Worm (Caenorhabditis elegans) whole organism, L1 larva: ENCODE results near the gene igcm-2.

Experiments used
- C34B4.2 ChIP-seq: sonication (generic microtip); optimal IDR thresholded peaks from 2 replicates; lab custom pipeline; 2017; ENCODE audit warnings: mild to moderate bottlenecking, missing genetic modification characterization, missing compliant biosample characterization
- Y116A8C.19 ChIP-seq: sonication (generic microtip); optimal IDR thresholded peaks from 2 replicates; lab custom pipeline; 2016; ENCODE audit warnings: missing compliant biosample characterization, missing genetic modification characterization, borderline replicate concordance
- aly-2 ChIP-seq: fragments of 150-350 bp; optimal IDR thresholded peaks from 2 replicates; lab custom pipeline; 2014; ENCODE audit warnings: missing biosample characterization, missing genetic modification characterization
- ama-1 ChIP-seq: fragments of 150-350 bp; optimal IDR thresholded peaks from 2 replicates; lab custom pipeline; 2014
- blmp-1 ChIP-seq: fragments of 150-350 bp; optimal IDR thresholded peaks from 2 replicates; lab custom pipeline; 2014; ENCODE audit warnings: missing biosample characterization, missing genetic modification characterization
- ceh-63 ChIP-seq: fragments of 200-800 bp; sonication (Bioruptor generic); optimal IDR thresholded peaks from 2 replicates; lab custom pipeline; 2018; ENCODE audit warnings: mild to moderate bottlenecking, missing genetic modification characterization, missing compliant biosample characterization
- ceh-8 ChIP-seq: fragments of 200-800 bp; sonication (Bioruptor generic); optimal IDR thresholded peaks from 2 replicates; lab custom pipeline; 2018; ENCODE audit warnings: mild to moderate bottlenecking, missing genetic modification characterization, moderate library complexity, missing compliant biosample characterization
- ceh-90 ChIP-seq: sonication (generic microtip); optimal IDR thresholded peaks from 2 replicates; lab custom pipeline; 2016; ENCODE audit warnings: missing genetic modification characterization, missing compliant biosample characterization
- dpl-1 ChIP-seq, 3 experiments: fragments of 150-350 bp in 2 of 3; sonication (generic microtip) in 1 of 3; optimal IDR thresholded peaks; 2 replicates each; lab custom pipeline; 2014 to 2017; ENCODE audit warnings: missing biosample characterization in 3 of 3, missing genetic modification characterization in 3 of 3, missing genetic modification reagents in 3 of 3
- dsc-1 ChIP-seq: sonication (generic microtip); optimal IDR thresholded peaks from 2 replicates; lab custom pipeline; 2016; ENCODE audit warnings: mild to moderate bottlenecking, missing genetic modification characterization, missing compliant biosample characterization
- efl-1 ChIP-seq, 4 experiments: fragments of 150-350 bp; optimal IDR thresholded peaks in 3 of 4; peaks in 1 of 4; 1 replicate in 1 of 4; 2 replicates in 3 of 4; lab custom pipeline; 2014; ENCODE audit warnings: missing biosample characterization in 2 of 4, missing genetic modification characterization in 2 of 4, missing genetic modification reagents in 2 of 4
- efl-3 ChIP-seq: fragments of 200-800 bp; sonication (Bioruptor generic); optimal IDR thresholded peaks from 2 replicates; lab custom pipeline; 2018; ENCODE audit warnings: mild to moderate bottlenecking, missing genetic modification characterization, missing compliant biosample characterization
- egl-13 ChIP-seq: sonication (generic microtip); optimal IDR thresholded peaks from 2 replicates; lab custom pipeline; 2016; ENCODE audit warnings: missing genotype, missing genetic modification reagents, missing genetic modification characterization, missing compliant biosample characterization
- egl-27 ChIP-seq, 2 experiments: fragments of 150-350 bp in 1 of 2; sonication (generic microtip); optimal IDR thresholded peaks; 3 replicates each; lab custom pipeline; 2017 to 2018; ENCODE audit warnings: missing biosample characterization in 2 of 2, missing genetic modification characterization in 2 of 2, missing genetic modification reagents in 2 of 2
- elt-3 ChIP-seq, 6 experiments: fragments of 150-350 bp in 1 of 6; sonication (generic microtip); optimal IDR thresholded peaks; 2 replicates each; lab custom pipeline; 2017 to 2018; ENCODE audit warnings: missing biosample characterization in 6 of 6, missing genetic modification characterization in 6 of 6, inconsistent platforms in 1 of 6
- ets-5 ChIP-seq: fragments of 200-800 bp; sonication (Bioruptor generic); IDR thresholded peaks from 2 replicates; pipeline ENCODE4 v1.3.6; 2022; ENCODE audit warnings: missing genetic modification characterization, missing compliant biosample characterization
- fkh-10 ChIP-seq: sonication (generic microtip); optimal IDR thresholded peaks from 2 replicates; lab custom pipeline; 2017; ENCODE audit warnings: missing biosample characterization, missing genetic modification reagents, missing genetic modification characterization
- fkh-4 ChIP-seq: sonication (generic microtip); optimal IDR thresholded peaks from 2 replicates; lab custom pipeline; 2016; ENCODE audit warnings: missing compliant biosample characterization, missing genetic modification characterization, borderline replicate concordance
- fkh-8 ChIP-seq: sonication (generic microtip); optimal IDR thresholded peaks from 2 replicates; lab custom pipeline; 2016; ENCODE audit warnings: mild to moderate bottlenecking, missing genetic modification characterization, missing compliant biosample characterization
- hlh-4 ChIP-seq: sonication (generic microtip); optimal IDR thresholded peaks from 2 replicates; lab custom pipeline; 2016; ENCODE audit warnings: mild to moderate bottlenecking, missing genetic modification characterization, missing compliant biosample characterization
- jun-1 ChIP-seq: fragments of 150-350 bp; optimal IDR thresholded peaks from 2 replicates; lab custom pipeline; 2014; ENCODE audit warnings: missing biosample characterization, missing genetic modification reagents, missing genetic modification characterization
- lin-14 ChIP-seq: fragments of 200-800 bp; sonication (Bioruptor generic); optimal IDR thresholded peaks from 2 replicates; lab custom pipeline; 2018; ENCODE audit warnings: mild to moderate bottlenecking, missing genetic modification characterization, moderate library complexity, missing compliant biosample characterization
- lin-15B ChIP-seq: fragments of 150-350 bp; sonication (generic microtip); optimal IDR thresholded peaks from 3 replicates; lab custom pipeline; 2014; ENCODE audit warnings: missing biosample characterization, missing genetic modification characterization
- lin-35 ChIP-seq, 2 experiments: fragments of 150-350 bp; optimal IDR thresholded peaks; 2 replicates each; lab custom pipeline; 2014; ENCODE audit warnings: missing biosample characterization in 2 of 2, missing genetic modification characterization in 2 of 2, missing genetic modification reagents in 2 of 2
- lir-3 ChIP-seq: sonication (generic microtip); optimal IDR thresholded peaks from 2 replicates; lab custom pipeline; 2016; ENCODE audit warnings: mild to moderate bottlenecking, missing genetic modification characterization, moderate library complexity, missing compliant biosample characterization; ENCODE audit not compliant: poor library complexity
- mdl-1 ChIP-seq, 2 experiments: fragments of 150-350 bp; optimal IDR thresholded peaks; 2 replicates each; lab custom pipeline; 2014 to 2017; ENCODE audit warnings: missing biosample characterization in 2 of 2, missing genetic modification characterization in 2 of 2, inconsistent platforms in 1 of 2
- mef-2 ChIP-seq: fragments of 150-350 bp; optimal IDR thresholded peaks from 2 replicates; lab custom pipeline; 2014; ENCODE audit warnings: missing biosample characterization, missing genetic modification characterization
- mep-1 ChIP-seq: fragments of 150-350 bp; optimal IDR thresholded peaks from 2 replicates; lab custom pipeline; 2014; ENCODE audit warnings: missing biosample characterization, missing genetic modification characterization
- nhr-12 ChIP-seq: sonication (generic microtip); optimal IDR thresholded peaks from 2 replicates; lab custom pipeline; 2017; ENCODE audit warnings: missing biosample characterization, missing genetic modification characterization
- nhr-19 ChIP-seq: fragments of 200-800 bp; sonication (Bioruptor generic); conservative IDR thresholded peaks from 2 replicates; pipeline ENCODE4 v1.3.6; 2022; ENCODE audit warnings: missing genetic modification characterization, missing compliant biosample characterization
- nhr-28 ChIP-seq: fragments of 150-350 bp; optimal IDR thresholded peaks from 2 replicates; lab custom pipeline; 2014; ENCODE audit warnings: missing biosample characterization, missing genetic modification characterization
- nhr-71 ChIP-seq: sonication (generic microtip); optimal IDR thresholded peaks from 2 replicates; lab custom pipeline; 2016; ENCODE audit warnings: mild to moderate bottlenecking, missing genetic modification characterization, moderate library complexity, missing compliant biosample characterization
- nhr-77 ChIP-seq: fragments of 150-350 bp; optimal IDR thresholded peaks from 2 replicates; lab custom pipeline; 2014; ENCODE audit warnings: missing biosample characterization, missing genetic modification characterization
- nhr-84 ChIP-seq: sonication (generic microtip); optimal IDR thresholded peaks from 2 replicates; lab custom pipeline; 2017; ENCODE audit warnings: missing biosample characterization, missing genetic modification characterization
- nhr-85 ChIP-seq: sonication (generic microtip); peaks from one replicate; lab custom pipeline; 2016; ENCODE audit warnings: missing genetic modification characterization, inconsistent platforms, missing compliant biosample characterization
- rnt-1 ChIP-seq: sonication (generic microtip); optimal IDR thresholded peaks from 2 replicates; lab custom pipeline; 2016; ENCODE audit warnings: mild to moderate bottlenecking, missing genetic modification characterization, moderate library complexity, missing compliant biosample characterization
- snu-23 ChIP-seq: sonication (generic microtip); optimal IDR thresholded peaks from 2 replicates; lab custom pipeline; 2016; ENCODE audit warnings: missing genetic modification characterization, missing compliant biosample characterization
- sox-4 ChIP-seq: sonication (generic microtip); optimal IDR thresholded peaks from 2 replicates; lab custom pipeline; 2016; ENCODE audit warnings: missing genetic modification characterization, missing compliant biosample characterization
- swsn-7 ChIP-seq: sonication (generic microtip); optimal IDR thresholded peaks from 2 replicates; lab custom pipeline; 2016; ENCODE audit warnings: missing genetic modification characterization, missing compliant biosample characterization
- unc-30 ChIP-seq: sonication (generic microtip); optimal IDR thresholded peaks from 2 replicates; lab custom pipeline; 2017; ENCODE audit warnings: missing biosample characterization, missing genetic modification characterization
- unc-62 ChIP-seq: fragments of 150-350 bp; optimal IDR thresholded peaks from 2 replicates; lab custom pipeline; 2014; ENCODE audit warnings: missing biosample characterization, missing genetic modification reagents, missing genetic modification characterization
- unc-86 ChIP-seq: sonication (generic microtip); optimal IDR thresholded peaks from 2 replicates; lab custom pipeline; 2016; ENCODE audit warnings: missing genetic modification characterization, missing compliant biosample characterization
- vab-15 ChIP-seq: sonication (generic microtip); optimal IDR thresholded peaks from 2 replicates; lab custom pipeline; 2017; ENCODE audit warnings: missing genotype, mild to moderate bottlenecking, missing genetic modification characterization, missing compliant biosample characterization
- xbp-1 ChIP-seq: sonication (generic microtip); optimal IDR thresholded peaks from 2 replicates; lab custom pipeline; 2016; ENCODE audit warnings: missing genetic modification characterization, missing compliant biosample characterization
- zag-1 ChIP-seq: fragments of 150-350 bp; optimal IDR thresholded peaks from 2 replicates; lab custom pipeline; 2014; ENCODE audit warnings: missing biosample characterization, missing genetic modification characterization

igcm-2 gene

ce11 chrX:6374451-6374850 lies 16.9 kb downstream of the igcm-2 start, which contains the start of gene C03B1.1:
Gene C03B1.1 (plus strand): TSS chrX:6374751.
- TF ChIP-seq lir-3 (no peak), efl-1 (optimal IDR thresholded peaks at IDR 0.05; lab: Kevin White, UChicago) (no peak), efl-1 (GFP tag; optimal IDR thresholded peaks at IDR 0.05 in 1 of 2; lab: Kevin White, UChicago) (peak in 1 of 2 experiments; percentile 42), fkh-8 (tag; lab: Kevin White, UChicago) (no peak), nhr-71 (no peak)

DNA sequence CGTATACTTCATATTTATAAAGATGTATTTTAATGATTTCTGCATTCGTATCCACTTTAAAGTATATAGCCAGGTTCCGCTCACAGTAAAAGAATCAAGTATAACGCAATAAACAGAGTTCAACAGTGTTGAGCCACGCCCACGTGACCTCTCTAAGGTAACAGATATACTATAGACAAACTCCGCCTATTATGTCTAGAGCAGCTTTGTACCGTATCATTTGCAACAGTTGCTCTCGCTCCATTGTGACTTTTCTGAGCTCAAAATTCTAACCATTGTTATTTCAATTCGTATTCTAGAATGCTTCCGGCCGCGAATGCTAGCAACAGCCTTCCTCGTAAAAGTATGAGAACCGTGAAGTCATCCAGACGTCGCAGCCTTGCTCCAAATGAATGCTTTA lies 18.0 kb downstream of the igcm-2 start, which contains the start of gene C03B1.17:
C03B1.17 (plus strand) TSS at position 301 of the 400 bp plus-strand sequence.
- TF ChIP-seq xbp-1 (tag; lab: Kevin White, UChicago) (no peak), fkh-10 (GFP tag; lab: Kevin White, UChicago) (no peak), nhr-19 (GFP tag; lab: Robert Waterston, UW) (no peak), lin-15B (tag; lab: Kevin White, UChicago) (no peak), elt-3 (tag; optimal IDR thresholded peaks at IDR 0.05; lab: Kevin White, UChicago) (no peak), fkh-8 (tag; lab: Kevin White, UChicago) (no peak), ceh-63 (no peak)
- TF ChIP-seq, all 84 proteins: peak for 0

DNA sequence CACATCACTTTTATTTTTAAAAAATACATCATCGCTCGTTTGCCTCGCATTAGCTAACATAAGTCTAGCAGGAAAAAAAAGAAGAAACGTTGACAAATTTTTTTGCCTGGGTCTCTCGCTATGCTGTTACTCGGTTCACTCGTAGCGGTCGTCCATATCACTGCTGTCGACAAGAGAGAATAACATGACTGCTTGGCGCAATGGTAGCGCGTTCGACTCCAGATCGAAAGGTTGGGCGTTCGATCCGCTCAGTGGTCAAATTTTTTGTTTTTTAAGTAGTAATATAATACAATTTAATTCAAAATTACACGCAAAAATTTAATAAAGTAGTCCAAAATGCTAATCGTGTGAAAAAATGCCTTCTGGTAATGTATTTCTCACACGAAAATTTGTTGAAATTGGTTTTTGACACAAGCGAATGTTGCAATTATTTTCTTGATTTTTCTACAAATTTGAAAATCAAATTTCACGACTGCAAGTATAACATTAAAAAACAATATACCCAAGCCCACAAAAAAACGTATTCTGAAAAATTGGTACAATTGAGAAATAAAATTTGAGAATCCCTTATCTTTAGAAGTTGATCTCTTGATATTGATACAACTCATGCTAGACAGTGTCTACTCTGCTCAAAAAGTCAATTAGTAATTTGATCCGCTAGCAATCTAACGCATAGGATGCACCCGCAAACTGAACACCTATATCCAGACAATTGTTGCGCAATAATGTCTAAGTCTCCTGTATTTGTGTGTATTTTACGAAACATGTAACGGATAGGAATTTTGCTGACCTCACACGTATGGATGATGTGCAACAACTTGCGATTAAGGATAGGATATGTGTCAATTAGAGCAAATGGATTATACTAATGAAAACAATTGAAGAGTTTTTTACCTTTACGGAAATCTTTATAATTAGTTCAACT lies 19.9 kb downstream of the igcm-2 start:
- TF ChIP-seq zag-1 (tag; lab: Kevin White, UChicago): no peak
- peak; percentile 70 for TF ChIP-seq egl-13 (tag; lab: Kevin White, UChicago)
- no peak for TF ChIP-seq unc-62
- peak; percentile 63 for TF ChIP-seq lin-14
- peak; percentile 29 for TF ChIP-seq fkh-8 (tag; lab: Kevin White, UChicago)
- TF ChIP-seq swsn-7 (tag; lab: Kevin White, UChicago): peak; percentile 66
- no peak for TF ChIP-seq fkh-4 (tag; lab: Kevin White, UChicago)
- TF ChIP-seq aly-2 (tag; lab: Kevin White, UChicago): no peak
- peak in 1 of 3 experiments; percentile 1 for TF ChIP-seq dpl-1 (GFP tag; optimal IDR thresholded peaks at IDR 0.05; lab: Kevin White, UChicago)
- TF ChIP-seq nhr-85 (tag; lab: Kevin White, UChicago): peak; percentile 45
- peak; percentile 41 for TF ChIP-seq nhr-77 (tag; lab: Kevin White, UChicago)
- peak; percentile 73 for TF ChIP-seq nhr-71
- no peak for TF ChIP-seq mef-2 (tag; lab: Kevin White, UChicago)
- TF ChIP-seq hlh-4: no peak
- TF ChIP-seq lin-35 (GFP tag; optimal IDR thresholded peaks at IDR 0.05; lab: Kevin White, UChicago): peak in 1 of 2 experiments; percentile 67
- TF ChIP-seq xbp-1 (tag; lab: Kevin White, UChicago): peak; percentile 74
- peak; percentile 58 for TF ChIP-seq nhr-19 (GFP tag; lab: Robert Waterston, UW)
- TF ChIP-seq Y116A8C.19 (tag; lab: Kevin White, UChicago): no peak
- no peak for TF ChIP-seq nhr-12 (tag; lab: Kevin White, UChicago)
- no peak for TF ChIP-seq nhr-84 (tag; lab: Kevin White, UChicago)
- no peak for TF ChIP-seq vab-15
- no peak for TF ChIP-seq ceh-8 (GFP tag; lab: Kevin White, UChicago)
- peak; percentile 75 for TF ChIP-seq snu-23
- no peak for TF ChIP-seq nhr-28
- TF ChIP-seq efl-1 (optimal IDR thresholded peaks at IDR 0.05; lab: Kevin White, UChicago): no peak
- peak; percentile 21 to 81 for TF ChIP-seq efl-1 (GFP tag; optimal IDR thresholded peaks at IDR 0.05 in 1 of 2; lab: Kevin White, UChicago)
- peak; percentile 46 for TF ChIP-seq mep-1 (tag; lab: Kevin White, UChicago)
- no peak for TF ChIP-seq ets-5
- TF ChIP-seq ama-1: no peak
- TF ChIP-seq rnt-1 (tag; lab: Kevin White, UChicago): peak; percentile 60
- peak; percentile 21 for TF ChIP-seq sox-4 (tag; lab: Kevin White, UChicago)
- peak; percentile 20 for TF ChIP-seq unc-86 (tag; lab: Kevin White, UChicago)
- no peak for TF ChIP-seq ceh-90 (tag; lab: Kevin White, UChicago)
- no peak for TF ChIP-seq efl-3 (GFP tag; lab: Kevin White, UChicago)
- TF ChIP-seq mdl-1 (tag; optimal IDR thresholded peaks at IDR 0.05; lab: Kevin White, UChicago): peak in 1 of 2 experiments; percentile 65
- TF ChIP-seq blmp-1 (tag; lab: Kevin White, UChicago): no peak
- TF ChIP-seq egl-27 (tag; optimal IDR thresholded peaks at IDR 0.05; lab: Kevin White, UChicago): no peak
- peak; percentile 78 for TF ChIP-seq dsc-1
- TF ChIP-seq unc-30: no peak
- TF ChIP-seq jun-1: no peak
- TF ChIP-seq C34B4.2 (tag; lab: Kevin White, UChicago): no peak
